Fruit fly (Drosophila melanogaster): ENCODE data around the gene Cht7.
A peak's percentile ranks its signal among the peaks of the same experiment; 100 is the strongest.

The Cht7 gene

dm6 chr3L:3046325-3047156, 60.2 kb downstream of the Cht7 start, which contains the start of the genes scramb2 and Sk2 (continued):
- no peak for TF ChIP-seq abd-A (tag; optimal IDR thresholded peaks at IDR 0.05)
- TF ChIP-seq peb (GFP tag; IDR thresholded peaks at IDR 0.05), result peak; percentile 84
- peak; percentile 91 for TF ChIP-seq CG11085 (GFP tag; IDR thresholded peaks at IDR 0.05)
- peak; percentile 97 for TF ChIP-seq HHEX (GFP tag; optimal IDR thresholded peaks at IDR 0.05)
- TF ChIP-seq CG10565 (GFP tag; optimal IDR thresholded peaks at IDR 0.05), result peak; percentile 69
- TF ChIP-seq jigr1 (GFP tag; IDR thresholded peaks at IDR 0.05), result peak; percentile 90
- TF ChIP-seq CG8281 (tag; optimal IDR thresholded peaks at IDR 0.05), result peak; percentile 84
- peak; percentile 43 for TF ChIP-seq shn (GFP tag; optimal IDR thresholded peaks at IDR 0.05)
- no peak for TF ChIP-seq prd (optimal IDR thresholded peaks at IDR 0.05)
- TF ChIP-seq prd (GFP tag; IDR thresholded peaks at IDR 0.05), result peak; percentile 97
- TF ChIP-seq CG31441 (GFP tag; IDR thresholded peaks at IDR 0.05), result peak; percentile 97
- TF ChIP-seq CG18476 (GFP tag; optimal IDR thresholded peaks at IDR 0.05), result peak; percentile 91
- TF ChIP-seq Doc2 (GFP tag; IDR thresholded peaks at IDR 0.05), result peak; percentile 81
- TF ChIP-seq Spps (tag; optimal IDR thresholded peaks at IDR 0.05), result peak; percentile 89
- peak; percentile 89 for TF ChIP-seq CG10959 (GFP tag; IDR thresholded peaks at IDR 0.05)
- peak; percentile 79 for TF ChIP-seq CG11560 (tag; IDR thresholded peaks at IDR 0.05)
- peak; percentile 83 for TF ChIP-seq Poxn (GFP tag; IDR thresholded peaks at IDR 0.05)
- TF ChIP-seq klu (GFP tag; IDR thresholded peaks at IDR 0.05), result peak; percentile 89
- TF ChIP-seq CG1024 (GFP tag; IDR thresholded peaks at IDR 0.05), result peak; percentile 88
- peak; percentile 55 for TF ChIP-seq stwl (tag; optimal IDR thresholded peaks at IDR 0.05)
- TF ChIP-seq inv (GFP tag; IDR thresholded peaks at IDR 0.05; ENCODE audit: partially characterized antibody), result no peak
- TF ChIP-seq CG12744 (GFP tag; optimal IDR thresholded peaks at IDR 0.05), result peak; percentile 72
- TF ChIP-seq CG4730 (GFP tag; IDR thresholded peaks at IDR 0.05), result peak; percentile 93
- peak; percentile 85 for TF ChIP-seq Jarid2 (GFP tag; optimal IDR thresholded peaks at IDR 0.05)
- TF ChIP-seq pzg (GFP tag; optimal IDR thresholded peaks at IDR 0.05), result peak; percentile 73
- TF ChIP-seq gro (GFP tag; optimal IDR thresholded peaks at IDR 0.05), result peak; percentile 89
- TF ChIP-seq nau (GFP tag; optimal IDR thresholded peaks at IDR 0.05), result peak; percentile 94
- TF ChIP-seq tx (GFP tag; optimal IDR thresholded peaks at IDR 0.05), result peak; percentile 67
- no peak for TF ChIP-seq CG8478 (optimal IDR thresholded peaks at IDR 0.05)
- TF ChIP-seq salm (tag; optimal IDR thresholded peaks at IDR 0.05), result peak; percentile 95
- peak; percentile 95 for TF ChIP-seq Xbp1 (GFP tag; optimal IDR thresholded peaks at IDR 0.05)
- TF ChIP-seq hth (optimal IDR thresholded peaks at IDR 0.05), result no peak
- TF ChIP-seq nerfin-2 (GFP tag; IDR thresholded peaks at IDR 0.05; ENCODE audit: partially characterized antibody), result no peak
- TF ChIP-seq esg (GFP tag; conservative IDR thresholded peaks at IDR 0.05), result peak; percentile 92
- TF ChIP-seq Dad (GFP tag; optimal IDR thresholded peaks at IDR 0.05), result peak; percentile 81
- peak; percentile 96 for TF ChIP-seq gem (tag; optimal IDR thresholded peaks at IDR 0.05)
- peak; percentile 94 for TF ChIP-seq CG6254 (GFP tag; optimal IDR thresholded peaks at IDR 0.05)
- TF ChIP-seq CG16815 (GFP tag; optimal IDR thresholded peaks at IDR 0.05), result peak; percentile 86
- peak; percentile 91 for TF ChIP-seq dmrt11E (tag; optimal IDR thresholded peaks at IDR 0.05)
- peak; percentile 63 for TF ChIP-seq CG4617 (GFP tag; optimal IDR thresholded peaks at IDR 0.05; ENCODE audit: borderline replicate concordance)
- TF ChIP-seq cwo (GFP tag; optimal IDR thresholded peaks at IDR 0.05), result peak; percentile 93
- TF ChIP-seq CG4404 (GFP tag; IDR thresholded peaks at IDR 0.05), result peak; percentile 82
- TF ChIP-seq Hey (tag; optimal IDR thresholded peaks at IDR 0.05), result peak; percentile 73
- TF ChIP-seq gcm2 (GFP tag; optimal IDR thresholded peaks at IDR 0.05), result peak; percentile 85
- TF ChIP-seq cg (GFP tag; optimal IDR thresholded peaks at IDR 0.05), result no peak
- peak; percentile 73 for TF ChIP-seq pb (GFP tag; optimal IDR thresholded peaks at IDR 0.05)
- peak; percentile 87 for TF ChIP-seq sug (tag; optimal IDR thresholded peaks at IDR 0.05)
- peak; percentile 89 for TF ChIP-seq Gug (GFP tag; IDR thresholded peaks at IDR 0.05)
- no peak for TF ChIP-seq CG6791 (GFP tag; IDR thresholded peaks at IDR 0.05; ENCODE audit: partially characterized antibody)
- TF ChIP-seq Hsf (GFP tag; optimal IDR thresholded peaks at IDR 0.05), result peak; percentile 94

Measured in whole organism, embryonic.